Worm (Caenorhabditis elegans) whole organism, late embryonic: ENCODE data around the gene ent-1.

Experiments
- ahr-1 ChIP-seq: sonication (generic microtip); optimal IDR thresholded peaks from 2 replicates; lab custom pipeline; 2016; ENCODE audit warnings: missing genetic modification characterization, missing compliant biosample characterization
- ama-1 ChIP-seq: fragments of 150-350 bp; optimal IDR thresholded peaks from 2 replicates; lab custom pipeline; 2014
- ceh-18 ChIP-seq: sonication (generic microtip); optimal IDR thresholded peaks from 2 replicates; lab custom pipeline; 2016; ENCODE audit warnings: missing genetic modification characterization, missing compliant biosample characterization
- ceh-34 ChIP-seq: sonication (generic microtip); optimal IDR thresholded peaks from 2 replicates; lab custom pipeline; 2016; ENCODE audit warnings: mild to moderate bottlenecking, missing genetic modification characterization, missing compliant biosample characterization
- ets-4 ChIP-seq: sonication (generic microtip); optimal IDR thresholded peaks from 2 replicates; lab custom pipeline; 2016; ENCODE audit warnings: missing genetic modification characterization, missing compliant biosample characterization
- hlh-8 ChIP-seq: sonication (generic microtip); optimal IDR thresholded peaks from 2 replicates; lab custom pipeline; 2016; ENCODE audit warnings: missing genotype, missing genetic modification characterization, missing compliant biosample characterization
- nhr-11 ChIP-seq: fragments of 150-350 bp; optimal IDR thresholded peaks from 2 replicates; lab custom pipeline; 2014; ENCODE audit warnings: missing biosample characterization, missing genetic modification characterization
- pag-3 ChIP-seq: sonication (generic microtip); optimal IDR thresholded peaks from 2 replicates; lab custom pipeline; 2016; ENCODE audit warnings: missing compliant biosample characterization, missing genetic modification characterization, borderline replicate concordance
- pha-4 ChIP-seq: fragments of 150-350 bp; optimal IDR thresholded peaks from 2 replicates; lab custom pipeline; 2018; ENCODE audit warnings: missing biosample characterization, missing genetic modification reagents, missing genetic modification characterization
- sdc-2 ChIP-seq: sonication (generic microtip); optimal IDR thresholded peaks from 2 replicates; lab custom pipeline; 2016; ENCODE audit warnings: missing genotype, missing genetic modification characterization, missing compliant biosample characterization

DNA sequence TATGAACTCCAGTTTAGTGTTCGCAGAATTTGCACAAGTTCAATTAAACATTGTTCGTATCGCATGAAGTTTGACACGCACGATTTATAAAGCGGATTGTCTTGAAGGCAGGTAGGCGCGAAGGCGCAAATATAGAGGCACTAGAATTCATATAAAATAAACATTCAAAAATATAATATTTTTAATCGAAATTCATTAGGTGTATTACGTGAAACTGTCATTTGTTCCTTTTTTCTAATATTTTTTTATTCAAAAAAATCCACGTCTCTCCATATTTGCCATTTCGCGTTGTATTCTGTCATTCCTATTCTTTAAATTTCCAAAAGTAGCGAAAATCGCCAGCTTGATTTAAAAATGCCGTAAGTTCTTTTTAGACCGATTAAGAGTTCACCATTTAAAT lies 13.5 kb downstream of the ent-1 start, which contains the start of gene ZK809.1:
- TF ChIP-seq hlh-8 (tag; lab: Kevin White, UChicago) = no peak
- no peak for TF ChIP-seq pha-4 (tag; lab: Kevin White, UChicago)
- no peak for TF ChIP-seq ama-1 (lab: Kevin White, UChicago)
- no peak for TF ChIP-seq sdc-2 (tag; lab: Kevin White, UChicago)
- no peak for TF ChIP-seq nhr-11 (tag; lab: Kevin White, UChicago)
- TF ChIP-seq ets-4 (tag; lab: Kevin White, UChicago) = no peak
- TF ChIP-seq ceh-34 (tag; lab: Kevin White, UChicago) = no peak
- no peak for TF ChIP-seq ceh-18 (tag; lab: Kevin White, UChicago)
- TF ChIP-seq ahr-1 (tag; lab: Kevin White, UChicago) = no peak
- no peak for TF ChIP-seq pag-3 (tag; lab: Kevin White, UChicago)
